Fruit fly (Drosophila melanogaster) whole organism, embryonic: ENCODE measurements around the gene CG8135.
A peak's percentile ranks its signal among the peaks of the same experiment; 100 is the strongest.

Experiments
- Bteb2 ChIP-seq: fragments of 200-800 bp; sonication (Bioruptor generic); optimal IDR thresholded peaks from 2 replicates; lab custom pipeline; 2016; ENCODE audit warnings: missing biosample characterization, missing genetic modification characterization
- C15 ChIP-seq: fragments of 200-800 bp; sonication (Bioruptor generic); IDR thresholded peaks from 3 replicates; pipeline ENCODE4 v1.3.6; 2022; ENCODE audit warnings: missing biosample characterization, missing genetic modification characterization
- CG10654 ChIP-seq: fragments of 200-800 bp; sonication (Bioruptor generic); optimal IDR thresholded peaks from 2 replicates; lab custom pipeline; 2016; ENCODE audit warnings: missing biosample characterization, missing genetic modification characterization
- CG10979 ChIP-seq: fragments of 200-800 bp; sonication (Bioruptor generic); optimal IDR thresholded peaks from 2 replicates; lab custom pipeline; 2018; ENCODE audit warnings: missing biosample characterization, mild to moderate bottlenecking, missing genetic modification characterization, moderate library complexity
- CG11695 ChIP-seq: fragments of 200-800 bp; sonication (Bioruptor generic); IDR thresholded peaks from 3 replicates; pipeline ENCODE4 v1.3.6; 2022; ENCODE audit warnings: missing biosample characterization, missing genetic modification characterization
- CG12236 ChIP-seq: fragments of 200-800 bp; sonication (Bioruptor generic); optimal IDR thresholded peaks from 2 replicates; lab custom pipeline; 2016; ENCODE audit warnings: missing biosample characterization, missing genetic modification characterization
- CG12299 ChIP-seq: fragments of 200-800 bp; sonication (Bioruptor generic); optimal IDR thresholded peaks from 2 replicates; lab custom pipeline; 2018; ENCODE audit warnings: missing biosample characterization, mild to moderate bottlenecking, missing genetic modification characterization
- CG12659 ChIP-seq: fragments of 200-800 bp; sonication (Bioruptor generic); optimal IDR thresholded peaks from 3 replicates; lab custom pipeline; 2017; ENCODE audit warnings: mild to moderate bottlenecking, missing biosample characterization, missing genetic modification reagents, missing genetic modification characterization
- CG13424 ChIP-seq: fragments of 200-800 bp; sonication (Bioruptor generic); optimal IDR thresholded peaks from 2 replicates; lab custom pipeline; 2019; ENCODE audit warnings: missing biosample characterization, mild to moderate bottlenecking, missing genetic modification characterization, moderate library complexity
- CG13775 ChIP-seq: fragments of 200-800 bp; sonication (Bioruptor generic); optimal IDR thresholded peaks from 3 replicates; lab custom pipeline; 2017; ENCODE audit warnings: missing biosample characterization, mild to moderate bottlenecking, missing genetic modification characterization
- CG15073 ChIP-seq: fragments of 200-800 bp; sonication (Bioruptor generic); optimal IDR thresholded peaks from 2 replicates; lab custom pipeline; 2016; ENCODE audit warnings: missing biosample characterization, missing genetic modification characterization
- CG1647 ChIP-seq: fragments of 200-800 bp; sonication (Bioruptor generic); optimal IDR thresholded peaks from 3 replicates; lab custom pipeline; 2016; ENCODE audit warnings: missing biosample characterization, missing genetic modification characterization
- CG17568 ChIP-seq: fragments of 200-800 bp; sonication (Bioruptor generic); optimal IDR thresholded peaks from 2 replicates; lab custom pipeline; 2018; ENCODE audit warnings: missing biosample characterization, mild to moderate bottlenecking, missing genetic modification characterization, moderate library complexity
- CG17829 ChIP-seq: fragments of 200-800 bp; optimal IDR thresholded peaks from 2 replicates; lab custom pipeline; 2019; ENCODE audit warnings: missing biosample characterization, mild to moderate bottlenecking, missing genetic modification characterization, moderate library complexity
- CG30431 ChIP-seq: fragments of 200-800 bp; sonication (Bioruptor generic); optimal IDR thresholded peaks from 2 replicates; lab custom pipeline; 2017; ENCODE audit warnings: missing biosample characterization, missing genetic modification characterization
- CG3163 ChIP-seq: fragments of 200-800 bp; sonication (Bioruptor generic); optimal IDR thresholded peaks from 3 replicates; lab custom pipeline; 2016; ENCODE audit warnings: missing biosample characterization, missing genetic modification characterization
- CG3838 ChIP-seq: fragments of 200-800 bp; sonication (Bioruptor generic); optimal IDR thresholded peaks from 3 replicates; lab custom pipeline; 2016; ENCODE audit warnings: missing biosample characterization, missing genetic modification characterization
- CG6683 ChIP-seq: fragments of 200-800 bp; sonication (Bioruptor generic); optimal IDR thresholded peaks from 2 replicates; lab custom pipeline; 2017; ENCODE audit warnings: missing biosample characterization, mild to moderate bottlenecking, missing genetic modification characterization, missing genetic modification reagents
- CG7271 ChIP-seq: fragments of 200-800 bp; sonication (Bioruptor generic); optimal IDR thresholded peaks from 2 replicates; lab custom pipeline; 2018; ENCODE audit warnings: missing biosample characterization, mild to moderate bottlenecking, missing genetic modification characterization, moderate library complexity
- CG7357 ChIP-seq: fragments of 200-800 bp; sonication (Bioruptor generic); IDR thresholded peaks from 3 replicates; pipeline ENCODE4 v1.3.6; 2022; ENCODE audit warnings: missing biosample characterization, missing genetic modification characterization
- CG9727 ChIP-seq: fragments of 200-800 bp; sonication (Bioruptor generic); optimal IDR thresholded peaks from 3 replicates; lab custom pipeline; 2017; ENCODE audit warnings: missing biosample characterization, mild to moderate bottlenecking, missing genetic modification characterization
- Dip3 ChIP-seq: fragments of 200-800 bp; sonication (Bioruptor generic); optimal IDR thresholded peaks from 3 replicates; lab custom pipeline; 2016; ENCODE audit warnings: missing biosample characterization, missing genetic modification characterization
- Hmx ChIP-seq: fragments of 200-800 bp; sonication (Bioruptor generic); optimal IDR thresholded peaks from 2 replicates; lab custom pipeline; 2016; ENCODE audit warnings: missing biosample characterization, missing genetic modification characterization
- Lim3 ChIP-seq: fragments of 200-800 bp; sonication (Bioruptor generic); IDR thresholded peaks from 2 replicates; pipeline ENCODE4 v1.3.6; 2022; ENCODE audit warnings: missing biosample characterization, missing genetic modification characterization
- MTF-1 ChIP-seq: fragments of 200-800 bp; sonication (Bioruptor generic); optimal IDR thresholded peaks from 2 replicates; lab custom pipeline; 2018; ENCODE audit warnings: missing biosample characterization, mild to moderate bottlenecking, missing genetic modification characterization, borderline replicate concordance
- Mad ChIP-seq: fragments of 200-800 bp; sonication (Bioruptor generic); optimal IDR thresholded peaks from 2 replicates; lab custom pipeline; 2016; ENCODE audit warnings: missing biosample characterization, missing genetic modification characterization
- Max ChIP-seq: fragments of 200-800 bp; sonication (Bioruptor generic); optimal IDR thresholded peaks from 2 replicates; lab custom pipeline; 2016; ENCODE audit warnings: missing biosample characterization, mild to moderate bottlenecking, missing genetic modification characterization
- NFAT ChIP-seq: fragments of 200-800 bp; sonication (Bioruptor generic); IDR thresholded peaks from 2 replicates; pipeline ENCODE4 v1.3.6; 2022; ENCODE audit warnings: missing biosample characterization, missing genetic modification characterization
- PHDP ChIP-seq: fragments of 200-800 bp; sonication (Bioruptor generic); optimal IDR thresholded peaks from 3 replicates; lab custom pipeline; 2018; ENCODE audit warnings: missing biosample characterization, mild to moderate bottlenecking, missing genetic modification characterization, moderate library complexity
- Six4 ChIP-seq: fragments of 200-800 bp; sonication (Bioruptor generic); optimal IDR thresholded peaks from 2 replicates; lab custom pipeline; 2016; ENCODE audit warnings: missing biosample characterization, missing genetic modification characterization
- Sox100B ChIP-seq: fragments of 200-800 bp; sonication (Bioruptor generic); optimal IDR thresholded peaks from 3 replicates; lab custom pipeline; 2018; ENCODE audit warnings: missing biosample characterization, mild to moderate bottlenecking, missing genetic modification characterization
- amos ChIP-seq: fragments of 200-800 bp; sonication (Bioruptor generic); IDR thresholded peaks from 2 replicates; pipeline ENCODE4 v1.3.6; 2022; ENCODE audit warnings: missing biosample characterization, missing genetic modification characterization; ENCODE audit not compliant: partially characterized antibody
- ato ChIP-seq: fragments of 200-800 bp; sonication (Bioruptor generic); IDR thresholded peaks from 2 replicates; pipeline ENCODE4 v1.3.6; 2022; ENCODE audit warnings: missing biosample characterization, missing genetic modification characterization; ENCODE audit not compliant: partially characterized antibody
- chif ChIP-seq, 2 experiments: fragments of 200-800 bp; sonication (Bioruptor generic); optimal IDR thresholded peaks; 3 replicates each; lab custom pipeline; 2016; ENCODE audit warnings: missing biosample characterization in 2 of 2, missing genetic modification characterization in 2 of 2
- chn ChIP-seq: fragments of 200-800 bp; sonication (Bioruptor generic); optimal IDR thresholded peaks from 2 replicates; lab custom pipeline; 2016; ENCODE audit warnings: missing biosample characterization, missing genetic modification characterization
- cwo ChIP-seq: fragments of 200-800 bp; sonication (Bioruptor generic); optimal IDR thresholded peaks from 3 replicates; lab custom pipeline; 2017; ENCODE audit warnings: missing biosample characterization, missing genetic modification characterization, mild to moderate bottlenecking, moderate library complexity, missing genetic modification reagents
- en ChIP-seq: fragments of 200-800 bp; sonication (Bioruptor generic); optimal IDR thresholded peaks from 2 replicates; lab custom pipeline; 2016; ENCODE audit warnings: missing biosample characterization, missing genetic modification characterization
- ind ChIP-seq: fragments of 200-800 bp; sonication (Bioruptor generic); optimal IDR thresholded peaks from 3 replicates; lab custom pipeline; 2016; ENCODE audit warnings: missing biosample characterization, missing genetic modification characterization
- inv ChIP-seq: fragments of 200-800 bp; sonication (Bioruptor generic); IDR thresholded peaks from 2 replicates; pipeline ENCODE4 v1.3.6; 2022; ENCODE audit warnings: missing biosample characterization, missing genetic modification characterization; ENCODE audit not compliant: partially characterized antibody
- lmd ChIP-seq: fragments of 200-800 bp; sonication (Bioruptor generic); IDR thresholded peaks from 2 replicates; pipeline ENCODE4 v1.3.6; 2022; ENCODE audit warnings: missing biosample characterization, missing genetic modification characterization
- lola ChIP-seq, 3 experiments: fragments of >200 bp in 2 of 3; fragments of 200-800 bp in 1 of 3; sonication (Bioruptor generic) in 1 of 3; optimal IDR thresholded peaks; 2 replicates each; lab custom pipeline; 2017 to 2019; ENCODE audit warnings: missing biosample characterization in 3 of 3, missing genetic modification characterization in 3 of 3, mild to moderate bottlenecking in 1 of 3, moderate library complexity in 1 of 3
- odd ChIP-seq: fragments of 200-800 bp; sonication (Bioruptor generic); optimal IDR thresholded peaks from 2 replicates; lab custom pipeline; 2017; ENCODE audit warnings: missing biosample characterization, mild to moderate bottlenecking, missing genetic modification characterization
- org-1 ChIP-seq: fragments of 200-800 bp; sonication (Bioruptor generic); optimal IDR thresholded peaks from 2 replicates; lab custom pipeline; 2017; ENCODE audit warnings: missing biosample characterization, missing genetic modification characterization
- pzg ChIP-seq: fragments of 200-800 bp; sonication (Bioruptor generic); optimal IDR thresholded peaks from 3 replicates; lab custom pipeline; 2018; ENCODE audit warnings: missing biosample characterization, mild to moderate bottlenecking, missing genetic modification characterization, moderate library complexity
- row ChIP-seq: fragments of 200-800 bp; sonication (Bioruptor generic); IDR thresholded peaks from 3 replicates; pipeline ENCODE4 v1.3.6; 2022; ENCODE audit warnings: missing biosample characterization, missing genetic modification characterization
- shn ChIP-seq: fragments of 200-800 bp; sonication (Bioruptor generic); optimal IDR thresholded peaks from 3 replicates; lab custom pipeline; 2016; ENCODE audit warnings: missing biosample characterization, missing genetic modification characterization
- sima ChIP-seq: fragments of 200-800 bp; sonication (Bioruptor generic); optimal IDR thresholded peaks from 2 replicates; lab custom pipeline; 2016; ENCODE audit warnings: missing biosample characterization, missing genetic modification characterization
- sob ChIP-seq: fragments of 200-800 bp; sonication (Bioruptor generic); IDR thresholded peaks from 2 replicates; pipeline ENCODE4 v1.3.6; 2022; ENCODE audit warnings: missing biosample characterization, missing genetic modification characterization
- sug ChIP-seq: fragments of 200-800 bp; optimal IDR thresholded peaks from 2 replicates; lab custom pipeline; 2019; ENCODE audit warnings: missing biosample characterization, mild to moderate bottlenecking, missing genetic modification characterization, moderate library complexity
- trh ChIP-seq: fragments of 200-800 bp; sonication (Bioruptor generic); optimal IDR thresholded peaks from 2 replicates; lab custom pipeline; 2016; ENCODE audit warnings: missing biosample characterization, missing genetic modification characterization
- zf30C ChIP-seq: fragments of 200-800 bp; sonication (Bioruptor generic); optimal IDR thresholded peaks from 3 replicates; lab custom pipeline; 2018; ENCODE audit warnings: missing biosample characterization, mild to moderate bottlenecking, missing genetic modification characterization

CG8135 gene

DNA sequence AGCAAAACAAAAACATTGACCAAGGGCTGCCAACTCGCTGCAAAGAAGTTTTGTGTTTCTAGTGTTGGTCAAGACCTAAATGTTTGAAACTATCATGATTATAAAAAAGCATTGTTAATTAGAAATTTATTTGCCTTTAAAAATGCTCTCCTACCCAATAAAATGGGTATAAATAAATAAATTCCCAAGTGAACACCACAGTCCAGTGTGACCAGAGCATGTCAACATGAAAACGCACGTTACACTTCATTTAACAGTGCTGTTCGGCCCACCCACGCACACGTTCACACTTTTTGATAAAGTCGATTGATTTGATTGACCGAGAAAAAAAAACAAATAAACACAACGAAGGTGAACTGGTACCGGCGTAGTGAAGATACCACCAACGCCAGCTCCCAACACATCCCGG is at the start of gene CG8135, which contains the start of the genes CG9356 and BBIP1 (continued):
- TF ChIP-seq sob (GFP tag; lab: Robert Waterston, UW) (peak; percentile 68; the same call in 1 of the 2 replicates), CG3838 (GFP tag; lab: Kevin White, UChicago) (peak; percentile 45), org-1 (no peak), CG17568 (GFP tag; lab: Kevin White, UChicago) (no peak), chif (GFP tag; optimal IDR thresholded peaks at IDR 0.05; lab: Kevin White, UChicago) (peak; percentile 81 to 83), ato (GFP tag; lab: Robert Waterston, UW) (no peak), cwo (peak; percentile 26), amos (no peak), CG9727 (GFP tag; lab: Kevin White, UChicago) (peak; percentile 76), Sox100B (no peak), Max (GFP tag; lab: Kevin White, UChicago) (peak; percentile 70), CG15073 (GFP tag; lab: Kevin White, UChicago) (no peak), CG7271 (tag; lab: Kevin White, UChicago) (peak; percentile 76), CG7357 (GFP tag; lab: Robert Waterston, UW) (peak; percentile 29; the same call in 1 of the 3 replicates), CG17829 (tag; lab: Kevin White, UChicago) (peak; percentile 78), CG10654 (GFP tag; lab: Kevin White, UChicago) (peak; percentile 78), Dip3 (GFP tag; lab: Kevin White, UChicago) (peak; percentile 81), C15 (GFP tag; lab: Robert Waterston, UW) (no peak), lmd (GFP tag; lab: Robert Waterston, UW) (peak; percentile 56), CG11695 (GFP tag; lab: Robert Waterston, UW) (peak; percentile 55; the same call in 1 of the 3 replicates), Mad (GFP tag; lab: Kevin White, UChicago) (peak; percentile 87), pzg (GFP tag; lab: Kevin White, UChicago) (peak; percentile 96), CG30431 (GFP tag; lab: Kevin White, UChicago) (no peak), CG6683 (peak; percentile 37), Six4 (GFP tag; lab: Kevin White, UChicago) (peak; percentile 75), CG12236 (GFP tag; lab: Kevin White, UChicago) (peak; percentile 40), ind (GFP tag; lab: Kevin White, UChicago) (peak; percentile 85), Bteb2 (peak; percentile 82), Lim3 (no peak), CG1647 (GFP tag; lab: Kevin White, UChicago) (peak; percentile 79), CG12299 (tag; lab: Kevin White, UChicago) (peak; percentile 60), CG10979 (tag; lab: Kevin White, UChicago) (peak; percentile 57), trh (no peak), CG13775 (peak; percentile 72), MTF-1 (GFP tag; lab: Kevin White, UChicago) (peak; percentile 39), row (peak; percentile 67), shn (GFP tag; lab: Kevin White, UChicago) (peak; percentile 57), sug (tag; lab: Kevin White, UChicago) (no peak), CG13424 (tag; lab: Kevin White, UChicago) (peak; percentile 71), Hmx (GFP tag; lab: Kevin White, UChicago) (no peak), CG3163 (GFP tag; lab: Kevin White, UChicago) (peak; percentile 54), odd (GFP tag; lab: Kevin White, UChicago) (no peak), sima (GFP tag; lab: Kevin White, UChicago) (peak; percentile 61), chn (GFP tag; lab: Kevin White, UChicago) (peak; percentile 90), zf30C (GFP tag; lab: Kevin White, UChicago) (no peak), NFAT (GFP tag; lab: Robert Waterston, UW) (peak; percentile 24; the same call in 1 of the 2 replicates), PHDP (tag; lab: Kevin White, UChicago) (peak; percentile 73), inv (GFP tag; lab: Robert Waterston, UW) (no peak), en (GFP tag; lab: Kevin White, UChicago) (peak; percentile 73), CG12659 (GFP tag; lab: Kevin White, UChicago) (peak; percentile 88), lola (GFP tag; optimal IDR thresholded peaks at IDR 0.05; lab: Kevin White, UChicago) (peak in 1 of 3 experiments; percentile 55)
